Worm (Caenorhabditis elegans) whole organism, early embryonic: Measurements from ENCODE around the gene frpr-16.

Source experiments
- B0310.2 ChIP-seq: sonication (generic microtip); optimal IDR thresholded peaks from 2 replicates; lab custom pipeline; 2016; ENCODE audit warnings: mild to moderate bottlenecking, missing genetic modification characterization, missing compliant biosample characterization
- F13C5.2 ChIP-seq: sonication (generic microtip); optimal IDR thresholded peaks from 2 replicates; lab custom pipeline; 2017; ENCODE audit warnings: mild to moderate bottlenecking, missing genetic modification characterization, inconsistent platforms, missing compliant biosample characterization
- aly-1 ChIP-seq: sonication (generic microtip); optimal IDR thresholded peaks from 2 replicates; lab custom pipeline; 2016; ENCODE audit warnings: missing genetic modification characterization, missing compliant biosample characterization
- ama-1 ChIP-seq: fragments of 150-350 bp; optimal IDR thresholded peaks from 2 replicates; lab custom pipeline; 2014
- ceh-13 ChIP-seq: fragments of 200-800 bp; sonication (Bioruptor generic); optimal IDR thresholded peaks from 2 replicates; lab custom pipeline; 2018; ENCODE audit warnings: mild to moderate bottlenecking, missing genetic modification characterization, missing compliant biosample characterization
- ceh-36 ChIP-seq: sonication (generic microtip); optimal IDR thresholded peaks from 2 replicates; lab custom pipeline; 2016; ENCODE audit warnings: missing genetic modification characterization, inconsistent platforms, missing compliant biosample characterization
- ets-7 ChIP-seq: sonication (generic microtip); optimal IDR thresholded peaks from 2 replicates; lab custom pipeline; 2016; ENCODE audit warnings: missing genotype, missing genetic modification characterization, missing compliant biosample characterization
- flt-1 ChIP-seq: fragments of 200-800 bp; sonication (Bioruptor generic); IDR thresholded peaks from 2 replicates; pipeline ENCODE4 v1.3.6; 2022; ENCODE audit warnings: missing genetic modification characterization, missing compliant biosample characterization
- hmbx-1 ChIP-seq: sonication (generic microtip); optimal IDR thresholded peaks from 2 replicates; lab custom pipeline; 2016; ENCODE audit warnings: mild to moderate bottlenecking, missing genetic modification characterization, missing compliant biosample characterization
- hmg-4 ChIP-seq: fragments of 200-800 bp; sonication (Bioruptor generic); optimal IDR thresholded peaks from 2 replicates; lab custom pipeline; 2018; ENCODE audit warnings: mild to moderate bottlenecking, missing genetic modification characterization, missing compliant biosample characterization
- hnd-1 ChIP-seq: sonication (generic microtip); optimal IDR thresholded peaks from 2 replicates; lab custom pipeline; 2016; ENCODE audit warnings: missing genetic modification characterization, missing compliant biosample characterization
- pes-1 ChIP-seq: fragments of 200-800 bp; sonication (Bioruptor generic); IDR thresholded peaks from 2 replicates; pipeline ENCODE4 v1.3.6; 2022; ENCODE audit warnings: missing genetic modification reagents, missing genetic modification characterization, missing compliant biosample characterization
- scrt-1 ChIP-seq: fragments of 200-800 bp; sonication (Bioruptor generic); IDR thresholded peaks from 2 replicates; pipeline ENCODE4 v1.3.6; 2022; ENCODE audit warnings: missing genetic modification characterization, missing compliant biosample characterization
- sea-1 ChIP-seq: fragments of 200-800 bp; sonication (Bioruptor generic); conservative IDR thresholded peaks from 2 replicates; pipeline ENCODE4 v1.3.6; 2022; ENCODE audit warnings: missing genetic modification characterization, missing compliant biosample characterization
- tbx-11 ChIP-seq: fragments of 200-800 bp; sonication (Bioruptor generic); IDR thresholded peaks from 2 replicates; pipeline ENCODE4 v1.3.6; 2022; ENCODE audit warnings: missing genetic modification characterization, missing compliant biosample characterization
- tbx-37 ChIP-seq: fragments of 200-800 bp; sonication (Bioruptor generic); conservative IDR thresholded peaks from 2 replicates; pipeline ENCODE4 v1.3.6; 2022; ENCODE audit warnings: missing genetic modification reagents, missing genetic modification characterization, missing compliant biosample characterization
- tra-4 ChIP-seq: sonication (generic microtip); optimal IDR thresholded peaks from 2 replicates; lab custom pipeline; 2017; ENCODE audit warnings: missing genetic modification characterization, missing compliant biosample characterization

frpr-16 gene

ce11 chrII:6031106-6031505 is at the start of gene frpr-16:
frpr-16 (minus strand) TSS chrII:6031206.
- TF ChIP-seq sea-1 (GFP tag; lab: Robert Waterston, UW) (no peak), tbx-11 (no peak), B0310.2 (tag; lab: Kevin White, UChicago) (no peak), scrt-1 (GFP tag; lab: Robert Waterston, UW) (no peak), ets-7 (tag; lab: Kevin White, UChicago) (no peak), pes-1 (no peak)

ce11 chrII:6080743-6081142 is 49.7 kb upstream of the frpr-16 start, which contains the start of gene fbf-1:
fbf-1 (minus strand) TSS chrII:6080843.
- TF ChIP-seq ceh-36 (tag; lab: Kevin White, UChicago) (no peak), tbx-37 (no peak), ceh-13 (no peak)

ce11 chrII:6077604-6078003 is 46.6 kb upstream of the frpr-16 start, which contains the start of gene H12I13.6:
H12I13.6 (plus strand) TSS chrII:6077904.
- no peak for TF ChIP-seq F13C5.2
- TF ChIP-seq hmbx-1 (tag; lab: Kevin White, UChicago), result no peak
- no peak for TF ChIP-seq hmg-4 (GFP tag; lab: Kevin White, UChicago)
- TF ChIP-seq scrt-1 (GFP tag; lab: Robert Waterston, UW), result no peak
- no peak for TF ChIP-seq hnd-1
- no peak for TF ChIP-seq pes-1
- no peak for TF ChIP-seq ama-1 (lab: Kevin White, UChicago)
- TF ChIP-seq B0310.2 (tag; lab: Kevin White, UChicago), result no peak
- TF ChIP-seq ceh-13, result no peak
- no peak for TF ChIP-seq sea-1 (GFP tag; lab: Robert Waterston, UW)
- no peak for TF ChIP-seq tbx-37
- TF ChIP-seq tra-4 (tag; lab: Kevin White, UChicago), result no peak
- TF ChIP-seq ceh-36 (tag; lab: Kevin White, UChicago), result no peak
- no peak for TF ChIP-seq aly-1 (tag; lab: Kevin White, UChicago)

DNA sequence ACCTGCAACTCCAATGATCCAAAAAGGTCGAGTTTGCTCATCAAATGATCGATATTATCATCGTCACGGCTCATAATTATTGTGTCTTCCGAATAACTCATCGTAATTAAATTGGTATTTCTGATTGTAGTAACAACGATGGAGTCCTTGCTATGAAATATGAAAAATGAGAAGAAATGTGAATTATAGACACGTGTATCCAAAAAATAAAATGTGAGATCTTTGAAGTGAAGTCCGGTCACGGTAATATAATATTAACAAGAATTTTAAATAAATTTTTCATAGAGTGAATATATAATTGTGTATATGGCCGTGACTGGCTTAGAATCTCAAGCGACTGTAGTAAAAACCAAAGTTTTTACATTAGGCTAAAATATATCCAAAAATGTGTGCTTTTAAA is 36.1 kb upstream of the frpr-16 start, which contains the start of gene H12I13.1:
TSS of gene H12I13.1 (minus strand) at position 101 of the 400 bp plus-strand sequence.
- no peak for TF ChIP-seq tbx-11
- TF ChIP-seq sea-1 (GFP tag; lab: Robert Waterston, UW), result no peak
- TF ChIP-seq scrt-1 (GFP tag; lab: Robert Waterston, UW), result no peak
- TF ChIP-seq tbx-37, result no peak
- TF ChIP-seq tra-4 (tag; lab: Kevin White, UChicago), result no peak
- no peak for TF ChIP-seq hmbx-1 (tag; lab: Kevin White, UChicago)
- TF ChIP-seq ceh-13, result no peak
- TF ChIP-seq hmg-4 (GFP tag; lab: Kevin White, UChicago), result no peak
- TF ChIP-seq hnd-1, result no peak
- no peak for TF ChIP-seq ama-1 (lab: Kevin White, UChicago)
- no peak for TF ChIP-seq ceh-36 (tag; lab: Kevin White, UChicago)
- no peak for TF ChIP-seq F13C5.2
- no peak for TF ChIP-seq flt-1 (GFP tag; lab: Robert Waterston, UW)
- TF ChIP-seq ets-7 (tag; lab: Kevin White, UChicago), result no peak
- TF ChIP-seq aly-1 (tag; lab: Kevin White, UChicago), result no peak
- TF ChIP-seq pes-1, result no peak
- TF ChIP-seq B0310.2 (tag; lab: Kevin White, UChicago), result no peak

DNA sequence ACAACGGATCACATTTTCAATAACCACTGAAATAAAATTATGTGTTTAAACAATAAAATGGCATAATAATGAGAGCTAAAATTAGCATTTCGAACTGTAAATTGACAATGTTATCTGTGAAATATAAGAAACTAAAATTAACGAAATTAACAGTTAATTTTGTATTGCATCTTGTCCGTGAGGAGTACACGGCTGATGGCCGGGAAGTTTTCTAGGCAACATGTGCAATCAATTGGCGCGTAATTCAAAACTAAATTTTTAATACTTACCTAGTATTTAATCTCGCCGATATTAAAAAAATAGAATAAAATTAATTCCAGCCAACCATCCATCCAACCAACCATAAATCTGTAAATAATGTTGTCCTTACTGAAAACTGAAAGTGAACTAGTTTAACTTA is 30.5 kb upstream of the frpr-16 start:
- TF ChIP-seq B0310.2 (tag; lab: Kevin White, UChicago) (no peak), hmg-4 (GFP tag; lab: Kevin White, UChicago) (no peak), tbx-37 (peak; percentile 91), F13C5.2 (no peak)

- no peak for TF ChIP-seq tbx-37
- peak; percentile 9 for TF ChIP-seq F13C5.2
- 0 out of 2 replicates have a peak, but pooled peaks have one; percentile 26 for TF ChIP-seq tbx-11
These were observed 24.9 kb upstream of the frpr-16 start, which contains the start of gene R12C12.7 for ce11 chrII:6055927-6056326. R12C12.7 (minus strand) TSS chrII:6055985.

DNA sequence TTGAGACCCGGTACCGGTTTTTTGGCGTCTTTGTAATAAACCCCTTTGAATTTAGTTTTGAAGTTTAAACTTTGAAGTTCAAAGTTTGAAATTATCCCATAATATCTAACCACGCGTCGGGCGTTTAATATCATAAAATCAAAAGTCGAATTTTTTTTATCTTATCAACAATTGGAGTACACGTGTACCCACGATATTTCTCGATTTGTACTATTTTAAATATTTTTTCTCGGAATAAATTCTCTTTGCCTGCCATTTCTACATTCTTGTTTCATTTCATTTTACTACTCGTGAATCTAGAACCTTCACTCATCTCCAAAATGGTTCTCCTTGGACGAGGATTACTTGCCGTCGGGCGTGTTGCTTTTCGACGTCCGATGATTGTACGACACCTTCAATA is 19.1 kb upstream of the frpr-16 start, which contains the start of gene gldc-1:
TSS of gene gldc-1 (plus strand) at position 301 of the 400 bp plus-strand sequence.
- TF ChIP-seq F13C5.2, result no peak
- no peak for TF ChIP-seq hmg-4 (GFP tag; lab: Kevin White, UChicago)
- TF ChIP-seq ama-1 (lab: Kevin White, UChicago), result no peak
- no peak for TF ChIP-seq aly-1 (tag; lab: Kevin White, UChicago)
- no peak for TF ChIP-seq tbx-37
- no peak for TF ChIP-seq B0310.2 (tag; lab: Kevin White, UChicago)
- no peak for TF ChIP-seq scrt-1 (GFP tag; lab: Robert Waterston, UW)
- TF ChIP-seq tra-4 (tag; lab: Kevin White, UChicago), result no peak
- TF ChIP-seq ceh-36 (tag; lab: Kevin White, UChicago), result no peak
- no peak for TF ChIP-seq hmbx-1 (tag; lab: Kevin White, UChicago)
- no peak for TF ChIP-seq flt-1 (GFP tag; lab: Robert Waterston, UW)
- no peak for TF ChIP-seq sea-1 (GFP tag; lab: Robert Waterston, UW)

DNA sequence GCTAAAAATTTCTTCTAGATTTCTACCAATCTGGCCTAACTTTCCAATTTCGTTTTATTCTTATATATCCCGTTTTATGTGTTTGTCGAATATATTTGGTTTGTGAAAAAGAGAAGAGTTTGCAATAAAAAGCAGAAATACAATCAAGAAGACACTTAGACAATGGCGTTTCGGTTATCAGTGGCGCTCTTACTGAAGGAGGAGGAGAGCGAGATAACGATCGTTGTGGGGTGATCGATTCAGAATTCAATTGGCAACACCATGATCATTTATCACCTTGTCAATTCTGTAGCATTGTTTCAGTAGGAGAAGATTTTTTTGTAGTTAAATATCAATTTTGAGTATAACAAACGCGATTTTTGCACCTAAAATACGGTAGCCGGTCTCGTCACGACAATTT is 18.5 kb upstream of the frpr-16 start:
- TF ChIP-seq flt-1 (GFP tag; lab: Robert Waterston, UW), result no peak
- TF ChIP-seq tbx-11, result no peak
- no peak for TF ChIP-seq F13C5.2
- no peak for TF ChIP-seq tra-4 (tag; lab: Kevin White, UChicago)
- no peak for TF ChIP-seq ets-7 (tag; lab: Kevin White, UChicago)
